Fruit fly (Drosophila melanogaster) whole organism, adult: ENCODE results near the gene Nepl19.

Experiments used
- CG12768 ChIP-seq: fragments of 200-800 bp; sonication (Bioruptor generic); optimal IDR thresholded peaks from 2 replicates; lab custom pipeline; 2017; ENCODE audit warnings: missing biosample characterization, missing genetic modification characterization, mild to moderate bottlenecking, moderate library complexity, missing genetic modification reagents
- CG14711 ChIP-seq: fragments of 200-800 bp; sonication (Bioruptor generic); optimal IDR thresholded peaks from 2 replicates; lab custom pipeline; 2018; ENCODE audit warnings: missing biosample characterization, mild to moderate bottlenecking, missing genetic modification characterization, moderate library complexity
- CG1620 ChIP-seq: fragments of 200-800 bp; sonication (Bioruptor generic); optimal IDR thresholded peaks from 2 replicates; lab custom pipeline; 2016; ENCODE audit warnings: missing biosample characterization, missing genetic modification characterization
- CG33017 ChIP-seq: fragments of 200-800 bp; sonication (Bioruptor generic); optimal IDR thresholded peaks from 2 replicates; lab custom pipeline; 2018; ENCODE audit warnings: missing biosample characterization, mild to moderate bottlenecking, missing genetic modification characterization, moderate library complexity
- CG7101 ChIP-seq: fragments of 200-800 bp; sonication (Bioruptor generic); optimal IDR thresholded peaks from 2 replicates; lab custom pipeline; 2018; ENCODE audit warnings: missing biosample characterization, mild to moderate bottlenecking, missing genetic modification characterization, moderate library complexity
- Hr96 ChIP-seq: fragments of 200-800 bp; sonication (Bioruptor generic); optimal IDR thresholded peaks from 2 replicates; lab custom pipeline; 2016; ENCODE audit warnings: missing biosample characterization, missing genetic modification characterization
- Mnt ChIP-seq: fragments of 200-800 bp; sonication (Bioruptor generic); optimal IDR thresholded peaks from 2 replicates; lab custom pipeline; 2016; ENCODE audit warnings: missing biosample characterization, mild to moderate bottlenecking, missing genetic modification characterization
- pad ChIP-seq: fragments of 200-800 bp; sonication (Bioruptor generic); optimal IDR thresholded peaks from 3 replicates; lab custom pipeline; 2017; ENCODE audit warnings: missing biosample characterization, missing genetic modification characterization, mild to moderate bottlenecking, moderate library complexity, missing genetic modification reagents
- tj ChIP-seq: fragments of 200-800 bp; sonication (Bioruptor generic); optimal IDR thresholded peaks from 3 replicates; lab custom pipeline; 2017; ENCODE audit warnings: missing biosample characterization, mild to moderate bottlenecking, missing genetic modification characterization, moderate library complexity

DNA sequence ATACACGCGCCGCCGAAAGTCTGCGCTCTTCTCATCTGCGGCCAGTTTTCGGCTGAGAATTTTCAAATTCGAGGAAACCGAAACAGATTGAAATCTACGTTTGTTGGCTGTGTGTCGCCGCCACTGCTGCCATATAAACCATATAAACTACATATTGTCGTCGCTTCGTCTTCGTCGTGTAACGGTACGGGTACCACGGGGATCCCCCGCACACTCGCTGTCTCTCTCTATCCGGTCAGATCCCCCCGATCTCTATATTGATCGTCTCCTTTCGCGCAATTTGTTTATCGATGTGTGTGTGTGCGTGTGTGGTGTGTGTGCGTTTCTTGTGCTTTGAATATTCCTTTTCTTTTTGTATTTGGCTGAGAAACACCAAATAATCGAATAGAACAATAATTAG is 23.5 kb upstream of the Nepl19 start:
- TF ChIP-seq CG1620 (GFP tag; lab: Kevin White, UChicago), result no peak
- no peak for TF ChIP-seq Mnt
- TF ChIP-seq tj (GFP tag; lab: Kevin White, UChicago), result no peak
- no peak for TF ChIP-seq CG7101 (tag; lab: Kevin White, UChicago)
- no peak for TF ChIP-seq pad (GFP tag; lab: Kevin White, UChicago)
- TF ChIP-seq Hr96 (GFP tag; lab: Kevin White, UChicago), result no peak
- TF ChIP-seq CG12768 (GFP tag; lab: Kevin White, UChicago), result no peak
- TF ChIP-seq CG14711 (tag; lab: Kevin White, UChicago), result no peak
- TF ChIP-seq CG33017 (tag; lab: Kevin White, UChicago), result no peak
